Worm (Caenorhabditis elegans): ENCODE data around the gene C02F12.8.

DNA sequence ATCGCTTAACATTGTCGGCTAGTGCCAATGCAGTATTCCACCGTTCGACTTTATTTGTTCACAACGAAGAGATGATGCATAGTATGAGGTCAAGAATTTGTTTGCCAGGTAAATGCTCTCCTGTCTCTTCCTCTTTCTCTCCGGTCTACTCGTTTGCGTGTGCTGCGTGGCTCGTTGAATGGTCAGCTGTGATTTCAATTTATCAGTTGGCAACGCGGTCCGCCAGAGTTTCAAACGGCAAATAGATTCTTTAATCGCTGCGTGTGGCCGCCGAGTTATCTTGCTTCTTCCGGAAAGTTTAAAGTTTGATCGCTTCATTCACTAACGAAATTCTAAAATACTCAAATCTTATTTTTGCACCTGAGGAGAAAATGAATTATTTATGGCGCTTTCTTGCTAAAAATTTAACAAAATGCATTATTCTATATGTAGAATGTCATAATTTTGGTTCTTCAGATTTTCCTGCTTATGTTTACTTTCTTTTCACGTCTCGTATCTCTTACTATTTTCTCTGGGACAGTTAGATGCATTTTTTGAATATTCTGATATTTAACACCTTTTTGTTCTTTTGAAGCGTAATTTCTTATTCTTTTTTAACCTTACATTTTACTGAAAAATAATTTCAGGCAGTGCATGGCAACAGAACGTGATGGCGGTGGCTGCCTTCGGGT lies 12.4 kb downstream of the C02F12.8 start, which contains the start of gene tsp-17:
- TF ChIP-seq mab-5 (tag; optimal IDR thresholded peaks at IDR 0.05) (no peak), unc-62 (GFP tag; optimal IDR thresholded peaks at IDR 0.05) (no peak), nhr-28 (tag; optimal IDR thresholded peaks at IDR 0.05) (no peak), nhr-76 (tag; optimal IDR thresholded peaks at IDR 0.05) (no peak), lin-13 (tag; optimal IDR thresholded peaks at IDR 0.05) (no peak), ceh-39 (tag; optimal IDR thresholded peaks at IDR 0.05) (no peak), pha-4 (tag; optimal IDR thresholded peaks at IDR 0.05) (no peak), sptf-1 (tag; optimal IDR thresholded peaks at IDR 0.05) (no peak), nhr-237 (tag; optimal IDR thresholded peaks at IDR 0.05) (no peak), elt-3 (tag; optimal IDR thresholded peaks at IDR 0.05) (no peak), snpc-4 (tag; optimal IDR thresholded peaks at IDR 0.05) (no peak), unc-120 (tag; optimal IDR thresholded peaks at IDR 0.05; ENCODE audit: poor library complexity, severe bottlenecking) (no peak), elt-1 (tag; optimal IDR thresholded peaks at IDR 0.05; ENCODE audit: borderline replicate concordance, insufficient read depth) (no peak), mep-1 (tag; optimal IDR thresholded peaks at IDR 0.05) (no peak)
